Worm (Caenorhabditis elegans) whole organism, L1 larva: Measurements from ENCODE around the gene F22F7.12.

Source experiments
- aly-2 ChIP-seq: fragments of 150-350 bp; optimal IDR thresholded peaks from 2 replicates; lab custom pipeline; 2014; ENCODE audit warnings: missing biosample characterization, missing genetic modification characterization
- ama-1 ChIP-seq: fragments of 150-350 bp; optimal IDR thresholded peaks from 2 replicates; lab custom pipeline; 2014
- egl-27 ChIP-seq, 2 experiments: fragments of 150-350 bp in 1 of 2; sonication (generic microtip); optimal IDR thresholded peaks; 3 replicates each; lab custom pipeline; 2017 to 2018; ENCODE audit warnings: missing biosample characterization in 2 of 2, missing genetic modification characterization in 2 of 2, missing genetic modification reagents in 2 of 2
- fkh-10 ChIP-seq: sonication (generic microtip); optimal IDR thresholded peaks from 2 replicates; lab custom pipeline; 2017; ENCODE audit warnings: missing biosample characterization, missing genetic modification reagents, missing genetic modification characterization
- lin-14 ChIP-seq: fragments of 200-800 bp; sonication (Bioruptor generic); optimal IDR thresholded peaks from 2 replicates; lab custom pipeline; 2018; ENCODE audit warnings: mild to moderate bottlenecking, missing genetic modification characterization, moderate library complexity, missing compliant biosample characterization
- mep-1 ChIP-seq: fragments of 150-350 bp; optimal IDR thresholded peaks from 2 replicates; lab custom pipeline; 2014; ENCODE audit warnings: missing biosample characterization, missing genetic modification characterization
- snpc-4 ChIP-seq: fragments of 150-350 bp; optimal IDR thresholded peaks from 2 replicates; lab custom pipeline; 2014; ENCODE audit warnings: missing biosample characterization, missing genetic modification characterization
- snu-23 ChIP-seq: sonication (generic microtip); optimal IDR thresholded peaks from 2 replicates; lab custom pipeline; 2016; ENCODE audit warnings: missing genetic modification characterization, missing compliant biosample characterization
- swsn-7 ChIP-seq: sonication (generic microtip); optimal IDR thresholded peaks from 2 replicates; lab custom pipeline; 2016; ENCODE audit warnings: missing genetic modification characterization, missing compliant biosample characterization
- ztf-4 ChIP-seq: fragments of 150-350 bp; optimal IDR thresholded peaks from 2 replicates; lab custom pipeline; 2014; ENCODE audit warnings: missing biosample characterization, missing genetic modification characterization

DNA sequence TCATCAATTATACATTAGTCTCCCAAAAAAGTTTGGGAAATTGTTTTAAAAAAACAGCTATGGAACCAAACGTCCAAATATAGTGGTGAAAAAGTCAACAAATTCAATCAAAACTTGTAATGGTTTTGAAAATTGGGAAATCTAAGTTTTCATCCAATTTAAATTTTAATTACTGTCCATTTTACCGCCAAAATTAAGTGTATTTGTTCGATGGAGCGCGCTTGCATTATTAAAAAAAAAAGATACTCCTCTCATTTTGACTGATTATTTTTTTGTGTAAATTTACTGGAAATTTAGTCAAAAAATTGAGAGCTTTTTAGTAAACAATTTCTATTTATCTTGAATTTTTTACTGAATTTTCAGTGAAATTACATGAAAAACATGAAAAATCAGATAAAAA is 30.2 kb upstream of the F22F7.12 start:
- TF ChIP-seq snpc-4 (tag; lab: Kevin White, UChicago) = no peak
- TF ChIP-seq mep-1 = no peak
- no peak for TF ChIP-seq aly-2 (tag; lab: Kevin White, UChicago)
- TF ChIP-seq egl-27 (tag; optimal IDR thresholded peaks at IDR 0.05; lab: Kevin White, UChicago) = no peak
- TF ChIP-seq lin-14 (GFP tag; lab: Kevin White, UChicago) = no peak
- TF ChIP-seq snu-23 (GFP tag; lab: Kevin White, UChicago) = no peak
- no peak for TF ChIP-seq fkh-10
- no peak for TF ChIP-seq swsn-7
- no peak for TF ChIP-seq ama-1 (lab: Kevin White, UChicago)
- TF ChIP-seq ztf-4 (tag; lab: Kevin White, UChicago) = no peak
